Worm (Caenorhabditis elegans): ENCODE measurements around the gene mex-5.

DNA sequence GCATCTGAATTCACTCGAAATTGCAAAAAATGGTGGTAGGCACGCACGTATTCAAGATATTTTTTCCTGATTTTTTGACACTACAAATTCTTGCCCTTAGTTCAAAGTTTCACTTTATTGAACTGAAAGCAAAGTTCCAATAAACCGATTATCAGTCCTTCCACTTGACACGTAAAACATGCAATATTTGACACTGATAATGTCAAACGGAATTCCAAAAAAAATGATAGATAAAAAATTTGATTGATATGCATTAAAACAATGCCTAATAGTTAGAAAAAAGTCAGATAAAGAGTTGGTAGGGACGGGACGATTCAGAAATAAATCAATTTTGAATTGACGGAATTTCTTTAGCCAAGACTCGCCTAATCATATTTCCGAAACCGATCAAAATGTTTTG lies 26.5 kb upstream of the mex-5 start:
- no peak for TF ChIP-seq sox-4 (tag; optimal IDR thresholded peaks at IDR 0.05)
- no peak for TF ChIP-seq hlh-6 (tag; optimal IDR thresholded peaks at IDR 0.05)

Data from whole organism, late embryonic.